Fruit fly (Drosophila melanogaster) whole organism, wandering third instar larva: ENCODE measurements around the gene Cubn.

ENCODE experiments used
- Abd-B ChIP-seq: fragments of >200 bp; optimal IDR thresholded peaks from 2 replicates; lab custom pipeline; 2017; ENCODE audit warnings: missing biosample characterization, missing genetic modification characterization
- br ChIP-seq: fragments of 200-800 bp; sonication (Bioruptor generic); optimal IDR thresholded peaks from 2 replicates; lab custom pipeline; 2016; ENCODE audit warnings: missing biosample characterization, missing genetic modification characterization
- psq ChIP-seq: fragments of 200-800 bp; sonication (Bioruptor generic); optimal IDR thresholded peaks from 3 replicates; lab custom pipeline; 2017; ENCODE audit warnings: missing biosample characterization, mild to moderate bottlenecking, missing genetic modification characterization, moderate library complexity
- sage ChIP-seq: fragments of 200-800 bp; sonication (Bioruptor generic); optimal IDR thresholded peaks from 2 replicates; lab custom pipeline; 2016; ENCODE audit warnings: missing biosample characterization, mild to moderate bottlenecking, missing genetic modification characterization

DNA sequence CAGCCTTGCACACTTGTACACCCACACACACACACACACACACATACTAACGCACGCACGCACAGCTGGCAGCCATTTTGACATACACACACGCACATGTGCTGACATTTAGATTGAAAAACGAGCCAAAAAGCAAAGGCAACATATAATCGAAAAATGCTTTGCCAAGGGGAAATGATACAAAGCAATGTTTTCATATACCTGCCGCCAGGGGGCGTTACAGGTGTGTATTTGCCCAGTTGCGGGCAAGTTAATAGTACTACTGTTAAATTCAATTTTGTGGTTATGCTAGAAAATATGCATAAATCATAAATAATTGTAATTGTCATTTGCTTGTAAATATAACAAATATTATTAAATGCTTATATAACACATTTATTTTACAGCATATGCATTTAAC, 38.7 kb downstream of the Cubn start:
- TF ChIP-seq Abd-B = no peak
- no peak for TF ChIP-seq psq
- TF ChIP-seq sage (GFP tag; lab: Kevin White, UChicago) = no peak
- TF ChIP-seq br = no peak
